Worm (Caenorhabditis elegans) whole organism, early embryonic: ENCODE data around the gene E02A10.4.

Experiments
- B0310.2 ChIP-seq: sonication (generic microtip); optimal IDR thresholded peaks from 2 replicates; lab custom pipeline; 2016; ENCODE audit warnings: mild to moderate bottlenecking, missing genetic modification characterization, missing compliant biosample characterization
- ama-1 ChIP-seq: fragments of 150-350 bp; optimal IDR thresholded peaks from 2 replicates; lab custom pipeline; 2014
- ceh-13 ChIP-seq: fragments of 200-800 bp; sonication (Bioruptor generic); optimal IDR thresholded peaks from 2 replicates; lab custom pipeline; 2018; ENCODE audit warnings: mild to moderate bottlenecking, missing genetic modification characterization, missing compliant biosample characterization

- TF ChIP-seq ama-1 (lab: Kevin White, UChicago) (no peak), ceh-13 (GFP tag; lab: Kevin White, UChicago) (no peak), B0310.2 (tag; lab: Kevin White, UChicago) (no peak)
These were observed 17.0 kb upstream of the E02A10.4 start for ce11 chrV:12584771-12585170.
